Fruit fly (Drosophila melanogaster) whole organism, embryonic: ENCODE measurements around the gene tsh.

ENCODE experiments used
- CG11093 ChIP-seq: fragments of 200-800 bp; sonication (Bioruptor generic); IDR thresholded peaks from 3 replicates; pipeline ENCODE4 v1.3.6; 2022; ENCODE audit warnings: missing biosample characterization, missing genetic modification characterization
- CG14441 ChIP-seq: fragments of 200-800 bp; sonication (Bioruptor generic); IDR thresholded peaks from 2 replicates; pipeline ENCODE4 v1.3.6; 2022; ENCODE audit warnings: missing biosample characterization, missing genetic modification characterization
- CkIIα-i1 ChIP-seq: fragments of 200-800 bp; sonication (Bioruptor generic); IDR thresholded peaks from 2 replicates; pipeline ENCODE4 v1.3.6; 2022; ENCODE audit warnings: missing biosample characterization, missing genetic modification characterization
- Fer3 ChIP-seq: fragments of 200-800 bp; sonication (Bioruptor generic); optimal IDR thresholded peaks from 2 replicates; lab custom pipeline; 2018; ENCODE audit warnings: missing biosample characterization, mild to moderate bottlenecking, missing genetic modification characterization, moderate library complexity
- Nf-YC ChIP-seq: fragments of 200-800 bp; optimal IDR thresholded peaks from 3 replicates; lab custom pipeline; 2019; ENCODE audit warnings: missing biosample characterization, mild to moderate bottlenecking, missing genetic modification characterization, moderate library complexity
- Sin3A ChIP-seq: fragments of >200 bp; optimal IDR thresholded peaks from 2 replicates; lab custom pipeline; 2018
- cad ChIP-seq: fragments of >200 bp; optimal IDR thresholded peaks from 2 replicates; lab custom pipeline; 2017; ENCODE audit warnings: missing biosample characterization, missing genetic modification characterization
- crp ChIP-seq, 2 experiments: fragments of 200-800 bp; sonication (Bioruptor generic); optimal IDR thresholded peaks; 2 replicates in 1 of 2; 3 replicates in 1 of 2; lab custom pipeline; 2017; ENCODE audit warnings: missing biosample characterization in 2 of 2, missing genetic modification characterization in 2 of 2, mild to moderate bottlenecking in 1 of 2, moderate library complexity in 1 of 2
- gro ChIP-seq: fragments of 200-800 bp; sonication (Bioruptor generic); optimal IDR thresholded peaks from 2 replicates; lab custom pipeline; 2016; ENCODE audit warnings: missing biosample characterization, missing genetic modification characterization
- ham ChIP-seq: fragments of 200-800 bp; sonication (Bioruptor generic); IDR thresholded peaks from 2 replicates; pipeline ENCODE4 v1.3.6; 2022; ENCODE audit warnings: missing biosample characterization, missing genetic modification characterization
- knrl ChIP-seq: fragments of 200-800 bp; sonication (Bioruptor generic); IDR thresholded peaks from 3 replicates; pipeline ENCODE4 v1.3.6; 2022; ENCODE audit warnings: missing biosample characterization, missing genetic modification characterization; ENCODE audit not compliant: partially characterized antibody
- oc ChIP-seq: fragments of 200-800 bp; sonication (Bioruptor generic); optimal IDR thresholded peaks from 2 replicates; lab custom pipeline; 2018; ENCODE audit warnings: missing biosample characterization, mild to moderate bottlenecking, missing genetic modification characterization, moderate library complexity

DNA sequence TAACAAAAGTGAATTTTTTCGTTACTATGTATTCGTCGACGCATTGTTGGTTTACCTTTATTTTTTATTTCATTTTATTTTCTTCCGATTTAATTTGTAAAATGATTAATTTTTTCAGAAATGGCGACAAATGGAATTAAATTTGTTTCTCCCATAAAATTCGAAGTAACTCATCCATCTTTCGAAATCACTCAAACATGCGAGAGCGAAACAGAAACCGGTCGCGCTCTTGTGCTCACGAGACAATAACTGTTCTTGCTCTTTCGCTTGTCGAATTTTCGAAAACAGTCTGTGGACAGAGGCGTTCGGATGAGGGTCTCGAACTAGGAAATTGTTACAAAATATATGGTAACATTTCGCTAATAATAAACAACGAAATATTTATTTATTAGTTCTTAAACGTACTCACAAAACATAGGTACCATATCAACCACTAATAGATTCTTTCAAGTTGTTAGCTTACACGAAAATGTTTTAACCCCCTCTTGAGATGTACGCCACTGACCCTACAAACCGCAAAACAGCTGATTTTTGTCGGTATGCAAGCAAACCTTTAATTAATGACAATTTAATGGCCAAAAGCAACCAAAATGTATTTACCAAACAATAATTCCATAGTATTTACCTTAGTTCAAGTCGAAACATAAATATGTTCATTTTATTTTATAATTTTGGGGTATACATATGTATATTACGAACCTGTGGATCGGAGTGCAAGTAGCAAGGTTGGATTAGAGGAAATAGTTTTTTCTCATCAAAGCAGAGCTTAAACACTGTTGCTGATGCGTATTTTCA is 33.6 kb upstream of the tsh start:
- no peak for TF ChIP-seq Sin3A
- peak; percentile 74 to 88 for TF ChIP-seq crp (GFP tag; optimal IDR thresholded peaks at IDR 0.05; lab: Kevin White, UChicago)
- peak; percentile 94 for TF ChIP-seq CG11093
- peak; percentile 96 for TF ChIP-seq oc (tag; lab: Kevin White, UChicago)
- TF ChIP-seq Fer3 (tag; lab: Kevin White, UChicago) = peak; percentile 98
- peak; percentile 97 for TF ChIP-seq CG14441 (GFP tag; lab: Robert Waterston, UW)
- peak; percentile 91 for TF ChIP-seq Nf-YC (tag; lab: Kevin White, UChicago)
- no peak for TF ChIP-seq knrl (GFP tag; lab: Robert Waterston, UW)
- peak; percentile 89 for TF ChIP-seq ham (GFP tag; lab: Robert Waterston, UW)
- TF ChIP-seq gro (GFP tag; lab: Kevin White, UChicago) = peak; percentile 96
- TF ChIP-seq CkIIα-i1 (GFP tag; lab: Robert Waterston, UW) = peak; percentile 88
- TF ChIP-seq cad (GFP tag; lab: Kevin White, UChicago) = no peak
